Worm (Caenorhabditis elegans): ENCODE results near the gene gnrr-6.

DNA sequence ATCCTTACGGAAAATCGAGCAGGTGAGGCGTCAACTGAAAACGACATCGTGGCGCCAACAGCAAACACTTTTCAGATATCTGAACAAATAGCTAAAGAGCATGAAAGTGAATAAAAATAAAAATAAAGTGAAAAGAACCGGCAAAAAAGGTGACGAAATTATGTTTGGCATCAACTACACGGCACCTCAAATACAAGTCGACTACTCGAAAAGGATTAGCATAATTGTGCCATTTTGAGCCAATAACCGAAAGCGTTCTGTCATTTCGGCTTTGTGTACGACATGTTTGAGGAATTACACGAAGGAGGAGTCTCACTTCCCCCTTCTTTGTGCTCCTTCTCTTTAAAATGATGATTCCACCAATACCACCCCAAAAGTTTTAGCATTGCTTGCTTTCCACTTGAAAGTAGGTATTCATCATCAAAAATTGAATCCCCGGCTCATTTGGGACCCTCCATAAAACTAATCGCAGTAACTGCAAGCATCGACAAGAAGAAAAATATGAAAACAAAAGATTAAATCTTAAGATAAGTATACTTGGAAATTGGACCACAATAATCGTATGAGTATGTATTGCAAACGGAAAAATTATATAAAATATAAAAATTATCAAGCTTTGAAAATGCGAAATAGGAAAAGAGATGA is 43.8 kb upstream of the gnrr-6 start:
- TF ChIP-seq nhr-11 (tag; optimal IDR thresholded peaks at IDR 0.05) (no peak), egl-43 (GFP tag; IDR thresholded peaks at IDR 0.05) (no peak), ctbp-1 (GFP tag; IDR thresholded peaks at IDR 0.05) (no peak), jun-1 (tag; optimal IDR thresholded peaks at IDR 0.05) (no peak)
